Worm (Caenorhabditis elegans) whole organism, L1 larva: Measurements from ENCODE around the gene bli-5.

ENCODE experiments used
- ama-1 ChIP-seq: fragments of 150-350 bp; optimal IDR thresholded peaks from 2 replicates; lab custom pipeline; 2014
- ceh-82 ChIP-seq, 3 experiments: fragments of 150-350 bp in 1 of 3; sonication (generic microtip) in 2 of 3; optimal IDR thresholded peaks; 2 replicates each; lab custom pipeline; 2014 to 2017; ENCODE audit warnings: missing biosample characterization in 3 of 3, missing genetic modification characterization in 3 of 3
- egl-13 ChIP-seq: sonication (generic microtip); optimal IDR thresholded peaks from 2 replicates; lab custom pipeline; 2016; ENCODE audit warnings: missing genotype, missing genetic modification reagents, missing genetic modification characterization, missing compliant biosample characterization
- egl-27 ChIP-seq, 2 experiments: fragments of 150-350 bp in 1 of 2; sonication (generic microtip); optimal IDR thresholded peaks; 3 replicates each; lab custom pipeline; 2017 to 2018; ENCODE audit warnings: missing biosample characterization in 2 of 2, missing genetic modification characterization in 2 of 2, missing genetic modification reagents in 2 of 2
- lin-39 ChIP-seq: fragments of 150-350 bp; optimal IDR thresholded peaks from 2 replicates; lab custom pipeline; 2014; ENCODE audit warnings: missing biosample characterization, missing genetic modification reagents, missing genetic modification characterization
- nhr-76 ChIP-seq: sonication (generic microtip); optimal IDR thresholded peaks from 2 replicates; lab custom pipeline; 2017; ENCODE audit warnings: missing biosample characterization, missing genetic modification characterization
- nhr-84 ChIP-seq: sonication (generic microtip); optimal IDR thresholded peaks from 2 replicates; lab custom pipeline; 2017; ENCODE audit warnings: missing biosample characterization, missing genetic modification characterization
- pqm-1 ChIP-seq: sonication (generic microtip); optimal IDR thresholded peaks from 3 replicates; lab custom pipeline; 2017; ENCODE audit warnings: missing biosample characterization, missing genetic modification characterization
- rnt-1 ChIP-seq: sonication (generic microtip); optimal IDR thresholded peaks from 2 replicates; lab custom pipeline; 2016; ENCODE audit warnings: mild to moderate bottlenecking, missing genetic modification characterization, moderate library complexity, missing compliant biosample characterization
- skn-1 ChIP-seq: fragments of 150-350 bp; optimal IDR thresholded peaks from 2 replicates; lab custom pipeline; 2014; ENCODE audit warnings: missing biosample characterization, missing genetic modification characterization
- snpc-4 ChIP-seq: fragments of 150-350 bp; optimal IDR thresholded peaks from 2 replicates; lab custom pipeline; 2014; ENCODE audit warnings: missing biosample characterization, missing genetic modification characterization
- unc-130 ChIP-seq: fragments of 150-350 bp; optimal IDR thresholded peaks from 2 replicates; lab custom pipeline; 2017; ENCODE audit warnings: missing biosample characterization, missing genetic modification characterization, inconsistent platforms

ce11 chrIII:13388621-13389020, 40.9 kb downstream of the bli-5 start:
- TF ChIP-seq egl-13 (tag; lab: Kevin White, UChicago) = no peak
- TF ChIP-seq nhr-84 (tag; lab: Kevin White, UChicago) = no peak
- TF ChIP-seq skn-1 (tag; lab: Kevin White, UChicago) = no peak
- no peak for TF ChIP-seq egl-27 (tag; optimal IDR thresholded peaks at IDR 0.05; lab: Kevin White, UChicago)
- no peak for TF ChIP-seq snpc-4 (tag; lab: Kevin White, UChicago)
- TF ChIP-seq unc-130 (tag; lab: Kevin White, UChicago) = no peak
- no peak for TF ChIP-seq nhr-76 (tag; lab: Kevin White, UChicago)
- TF ChIP-seq ama-1 = no peak
- no peak for TF ChIP-seq pqm-1 (tag; lab: Kevin White, UChicago)
- no peak for TF ChIP-seq ceh-82 (tag; optimal IDR thresholded peaks at IDR 0.05; lab: Kevin White, UChicago)
- no peak for TF ChIP-seq rnt-1 (tag; lab: Kevin White, UChicago)
- no peak for TF ChIP-seq lin-39 (tag; lab: Kevin White, UChicago)
